Fruit fly (Drosophila melanogaster): Measurements from ENCODE around the gene Gbeta5.

Gene Gbeta5

dm6 chrX:8196157-8196526, 44.1 kb upstream of the Gbeta5 start (continued):
- TF ChIP-seq Ptx1 (GFP tag; IDR thresholded peaks at IDR 0.05) (0 out of 2 replicates have a peak, but pooled peaks have one; percentile 6), bowl (GFP tag; IDR thresholded peaks at IDR 0.05) (no peak), Sox100B (GFP tag; optimal IDR thresholded peaks at IDR 0.05) (peak; percentile 46), Hr51 (GFP tag; optimal IDR thresholded peaks at IDR 0.05) (peak in 1 of 2 experiments; percentile 44), HmgD (GFP tag; optimal IDR thresholded peaks at IDR 0.05) (no peak), Oli (tag; optimal IDR thresholded peaks at IDR 0.05) (peak; percentile 1), oc (tag; optimal IDR thresholded peaks at IDR 0.05) (no peak), fd3F (GFP tag; optimal IDR thresholded peaks at IDR 0.05) (peak; percentile 12), bbx (GFP tag; IDR thresholded peaks at IDR 0.05; ENCODE audit: partially characterized antibody) (no peak), H2.0 (GFP tag; IDR thresholded peaks at IDR 0.05) (0 out of 2 replicates have a peak, but pooled peaks have one; percentile 15), CG16815 (GFP tag; optimal IDR thresholded peaks at IDR 0.05) (peak; percentile 2), tgo (GFP tag; IDR thresholded peaks at IDR 0.05) (no peak; the same call in 2 of the 3 replicates), CG13775 (GFP tag; optimal IDR thresholded peaks at IDR 0.05) (peak; percentile 2), CG30403 (GFP tag; optimal IDR thresholded peaks at IDR 0.05) (peak; percentile 27), CG11504 (tag; optimal IDR thresholded peaks at IDR 0.05) (peak; percentile 24), CG2678 (tag; optimal IDR thresholded peaks at IDR 0.05) (peak; percentile 34), sens (GFP tag) (peak; percentile 85), gem (tag; optimal IDR thresholded peaks at IDR 0.05) (peak; percentile 40), Ssrp (tag; optimal IDR thresholded peaks at IDR 0.05) (no peak), CG1233 (GFP tag; optimal IDR thresholded peaks at IDR 0.05) (peak; percentile 9), phol (tag; optimal IDR thresholded peaks at IDR 0.05) (peak; percentile 28)

DNA sequence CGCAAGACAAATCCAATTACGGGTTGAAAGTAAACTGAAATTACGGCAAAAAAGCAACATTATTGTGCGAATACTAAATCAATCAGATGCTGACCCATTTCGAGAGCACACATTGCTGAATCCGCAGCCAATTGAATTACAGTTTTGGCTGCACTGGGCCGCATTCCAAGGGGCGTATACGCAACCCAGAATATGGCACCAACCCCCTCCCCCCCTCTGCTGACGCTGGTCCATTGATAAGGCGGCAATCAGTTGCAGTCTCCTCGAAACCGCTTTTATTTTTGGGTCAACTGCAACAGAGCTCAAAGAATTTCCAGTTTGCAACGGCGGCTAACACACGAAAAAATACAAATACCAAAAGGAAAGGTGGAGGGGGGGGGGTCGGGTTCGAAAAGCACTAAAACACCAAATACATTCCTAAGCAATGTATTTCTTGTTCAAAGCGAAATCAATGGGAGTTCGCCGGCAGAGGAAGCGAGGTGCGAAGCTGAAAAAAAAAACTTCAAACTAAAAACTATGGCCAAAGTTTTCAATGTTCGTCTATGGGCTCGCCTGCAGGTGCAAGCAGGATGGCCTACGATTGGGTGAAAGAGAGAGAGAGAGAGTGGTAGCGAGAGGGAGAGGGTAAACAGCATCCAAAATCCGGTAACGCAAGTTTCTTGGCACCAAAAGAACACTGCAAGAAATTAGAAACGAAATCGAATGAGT, 43.5 kb upstream of the Gbeta5 start:
- 0 out of 2 replicates have a peak, but pooled peaks have one; percentile 21 for TF ChIP-seq Adf1 (GFP tag; IDR thresholded peaks at IDR 0.05)
- peak; percentile 30; the same call in 1 of the 2 replicates for TF ChIP-seq CG32772 (GFP tag; IDR thresholded peaks at IDR 0.05)
- TF ChIP-seq sqz (GFP tag; optimal IDR thresholded peaks at IDR 0.05): peak; percentile 60
- 0 out of 2 replicates have a peak, but pooled peaks have one; percentile 8 for TF ChIP-seq vvl (GFP tag; IDR thresholded peaks at IDR 0.05)
- peak; percentile 51 for TF ChIP-seq kni (GFP tag; optimal IDR thresholded peaks at IDR 0.05)
- TF ChIP-seq pan (optimal IDR thresholded peaks at IDR 0.05): no peak
- peak in 1 of 2 experiments; percentile 9 for TF ChIP-seq pan (GFP tag; optimal IDR thresholded peaks at IDR 0.05 in 1 of 2, IDR thresholded peaks at IDR 0.05 in 1 of 2)
- no peak for TF ChIP-seq CG14965 (GFP tag; optimal IDR thresholded peaks at IDR 0.05; ENCODE audit: borderline replicate concordance)
- TF ChIP-seq sd (tag; optimal IDR thresholded peaks at IDR 0.05): peak; percentile 95
- TF ChIP-seq chinmo (GFP tag; IDR thresholded peaks at IDR 0.05; ENCODE audit: partially characterized antibody): peak; percentile 75; the same call in 1 of the 4 replicates
- no peak for TF ChIP-seq CG9437 (GFP tag; optimal IDR thresholded peaks at IDR 0.05)
- TF ChIP-seq ci (GFP tag; IDR thresholded peaks at IDR 0.05): peak; percentile 26; the same call in 1 of the 3 replicates
- peak; percentile 39; the same call in 1 of the 2 replicates for TF ChIP-seq slbo (GFP tag; IDR thresholded peaks at IDR 0.05)
- no peak for TF ChIP-seq CG7987 (GFP tag; optimal IDR thresholded peaks at IDR 0.05)
- peak; percentile 62 for TF ChIP-seq CG1832 (GFP tag; optimal IDR thresholded peaks at IDR 0.05)
- TF ChIP-seq Usf (GFP tag; optimal IDR thresholded peaks at IDR 0.05): no peak
- TF ChIP-seq CG8089 (GFP tag; optimal IDR thresholded peaks at IDR 0.05): no peak
- no peak for TF ChIP-seq Mes4 (GFP tag; optimal IDR thresholded peaks at IDR 0.05)
- TF ChIP-seq CG6654 (GFP tag; optimal IDR thresholded peaks at IDR 0.05): peak; percentile 94
- peak; percentile 35; the same call in 1 of the 2 replicates for TF ChIP-seq Rfx (GFP tag; IDR thresholded peaks at IDR 0.05)
- TF ChIP-seq CG7372 (GFP tag; IDR thresholded peaks at IDR 0.05): peak; percentile 34; the same call in 1 of the 2 replicates
- peak; percentile 26 for TF ChIP-seq sens (GFP tag)
- TF ChIP-seq Trl (optimal IDR thresholded peaks at IDR 0.05): peak in 1 of 2 experiments; percentile 10
- TF ChIP-seq Trl (GFP tag; optimal IDR thresholded peaks at IDR 0.05): no peak
- TF ChIP-seq CG8924 (tag; optimal IDR thresholded peaks at IDR 0.05): no peak
- no peak for TF ChIP-seq eve (GFP tag; optimal IDR thresholded peaks at IDR 0.05)
- peak; percentile 6; the same call in 1 of the 2 replicates for TF ChIP-seq CG9932 (GFP tag; IDR thresholded peaks at IDR 0.05)
- peak; percentile 80 for TF ChIP-seq crol (GFP tag; IDR thresholded peaks at IDR 0.05)

Data from whole organism, embryonic.